Worm (Caenorhabditis elegans) whole organism, young adult: ENCODE results near the gene C45G9.15.

Source experiments
- B0261.1 ChIP-seq: sonication (generic microtip); optimal IDR thresholded peaks from 2 replicates; lab custom pipeline; 2016; ENCODE audit warnings: mild to moderate bottlenecking, missing genetic modification characterization, moderate library complexity, missing compliant biosample characterization
- F22D6.2 ChIP-seq: sonication (generic microtip); optimal IDR thresholded peaks from 2 replicates; lab custom pipeline; 2016; ENCODE audit warnings: mild to moderate bottlenecking, missing genetic modification characterization, missing compliant biosample characterization
- F57A8.1 ChIP-seq: fragments of 200-800 bp; sonication (Bioruptor generic); optimal IDR thresholded peaks from 2 replicates; lab custom pipeline; 2018; ENCODE audit warnings: mild to moderate bottlenecking, missing genetic modification characterization, moderate library complexity, missing compliant biosample characterization
- Y53F4B.3 ChIP-seq: fragments of 200-800 bp; sonication (Bioruptor generic); IDR thresholded peaks from 2 replicates; pipeline ENCODE4 v1.3.6; 2022; ENCODE audit warnings: missing genetic modification reagents, missing genetic modification characterization, missing compliant biosample characterization
- Y56A3A.18 ChIP-seq: fragments of 200-800 bp; sonication (Bioruptor generic); IDR thresholded peaks from 2 replicates; pipeline ENCODE4 v1.3.6; 2022; ENCODE audit warnings: missing genetic modification reagents, missing genetic modification characterization, missing compliant biosample characterization
- Y67H2A.10 ChIP-seq: fragments of 200-800 bp; sonication (Bioruptor generic); conservative IDR thresholded peaks from 2 replicates; pipeline ENCODE4 v1.3.6; 2022; ENCODE audit warnings: missing genetic modification reagents, missing genetic modification characterization, missing compliant biosample characterization
- Y95B8A.8 ChIP-seq: fragments of 200-800 bp; sonication (Bioruptor generic); IDR thresholded peaks from 2 replicates; pipeline ENCODE4 v1.3.6; 2022; ENCODE audit warnings: missing genetic modification reagents, missing genetic modification characterization, missing compliant biosample characterization
- aptf-2 ChIP-seq: fragments of 200-800 bp; sonication (Bioruptor generic); conservative IDR thresholded peaks from 2 replicates; pipeline ENCODE4 v1.3.6; 2022; ENCODE audit warnings: missing genetic modification reagents, missing genetic modification characterization, missing compliant biosample characterization
- aptf-3 ChIP-seq: fragments of 200-800 bp; sonication (Bioruptor generic); IDR thresholded peaks from 2 replicates; pipeline ENCODE4 v1.3.6; 2022; ENCODE audit warnings: missing genetic modification characterization, missing compliant biosample characterization
- attf-6 ChIP-seq: fragments of 200-800 bp; sonication (Bioruptor generic); IDR thresholded peaks from 2 replicates; pipeline ENCODE4 v1.3.6; 2022; ENCODE audit warnings: missing genetic modification reagents, missing genetic modification characterization, missing compliant biosample characterization
- cebp-2 ChIP-seq: fragments of 200-800 bp; sonication (Bioruptor generic); IDR thresholded peaks from 2 replicates; pipeline ENCODE4 v1.3.6; 2022; ENCODE audit warnings: missing genetic modification characterization, missing compliant biosample characterization
- ceh-27 ChIP-seq: fragments of 200-800 bp; sonication (Bioruptor generic); optimal IDR thresholded peaks from 2 replicates; lab custom pipeline; 2018; ENCODE audit warnings: mild to moderate bottlenecking, missing genetic modification characterization, moderate library complexity, missing compliant biosample characterization
- ceh-79 ChIP-seq: sonication (generic microtip); optimal IDR thresholded peaks from 2 replicates; lab custom pipeline; 2017; ENCODE audit warnings: mild to moderate bottlenecking, missing genetic modification characterization, missing compliant biosample characterization
- chd-7 ChIP-seq: sonication (generic microtip); optimal IDR thresholded peaks from 2 replicates; lab custom pipeline; 2016; ENCODE audit warnings: mild to moderate bottlenecking, missing genetic modification characterization, moderate library complexity, missing compliant biosample characterization
- efl-1 ChIP-seq: fragments of 150-350 bp; optimal IDR thresholded peaks from 2 replicates; lab custom pipeline; 2014; ENCODE audit warnings: missing biosample characterization, missing genetic modification reagents, missing genetic modification characterization
- egl-18 ChIP-seq: fragments of 200-800 bp; sonication (Bioruptor generic); IDR thresholded peaks from 2 replicates; pipeline ENCODE4 v1.3.6; 2022; ENCODE audit warnings: missing genetic modification reagents, missing genetic modification characterization, missing compliant biosample characterization
- ekl-4 ChIP-seq: fragments of 200-800 bp; sonication (Bioruptor generic); IDR thresholded peaks from 2 replicates; pipeline ENCODE4 v1.3.6; 2022; ENCODE audit warnings: missing genetic modification reagents, missing genetic modification characterization, missing compliant biosample characterization
- fkh-3 ChIP-seq: sonication (generic microtip); optimal IDR thresholded peaks from 2 replicates; lab custom pipeline; 2016; ENCODE audit warnings: mild to moderate bottlenecking, missing genetic modification characterization, missing compliant biosample characterization
- hlh-26 ChIP-seq: fragments of 200-800 bp; sonication (Bioruptor generic); conservative IDR thresholded peaks from 2 replicates; pipeline ENCODE4 v1.3.6; 2022; ENCODE audit warnings: missing genetic modification reagents, missing genetic modification characterization, missing compliant biosample characterization
- hmg-1.2 ChIP-seq: fragments of 200-800 bp; sonication (Bioruptor generic); IDR thresholded peaks from 2 replicates; pipeline ENCODE4 v1.3.6; 2022; ENCODE audit warnings: missing genetic modification reagents, missing genetic modification characterization, missing compliant biosample characterization
- lag-1 ChIP-seq: fragments of 200-800 bp; sonication (Bioruptor generic); IDR thresholded peaks from 2 replicates; pipeline ENCODE4 v1.3.6; 2022; ENCODE audit warnings: missing genetic modification reagents, missing genetic modification characterization, missing compliant biosample characterization
- let-526 ChIP-seq: fragments of 200-800 bp; sonication (Bioruptor generic); IDR thresholded peaks from 2 replicates; pipeline ENCODE4 v1.3.6; 2022; ENCODE audit warnings: missing genetic modification reagents, missing genetic modification characterization, missing compliant biosample characterization
- lin-26 ChIP-seq: fragments of 200-800 bp; sonication (Bioruptor generic); IDR thresholded peaks from 2 replicates; pipeline ENCODE4 v1.3.6; 2022; ENCODE audit warnings: missing genetic modification reagents, missing genetic modification characterization, missing compliant biosample characterization
- lin-35 ChIP-seq, 3 experiments: fragments of 150-350 bp in 2 of 3; sonication (generic microtip) in 1 of 3; optimal IDR thresholded peaks; 2 replicates each; lab custom pipeline; 2014 to 2018; ENCODE audit warnings: missing biosample characterization in 3 of 3, missing genetic modification characterization in 3 of 3, missing genetic modification reagents in 3 of 3
- lsl-1 ChIP-seq: fragments of 200-800 bp; sonication (Bioruptor generic); optimal IDR thresholded peaks from 2 replicates; lab custom pipeline; 2018; ENCODE audit warnings: mild to moderate bottlenecking, missing genetic modification characterization, moderate library complexity, missing compliant biosample characterization
- lsy-27 ChIP-seq: sonication (generic microtip); optimal IDR thresholded peaks from 2 replicates; lab custom pipeline; 2017; ENCODE audit warnings: missing genetic modification characterization, mild to moderate bottlenecking, missing compliant biosample characterization, antibody characterized with exemption, missing genotype, borderline replicate concordance; ENCODE audit not compliant: insufficient read depth
- madf-10 ChIP-seq: sonication (generic microtip); optimal IDR thresholded peaks from 2 replicates; lab custom pipeline; 2016; ENCODE audit warnings: mild to moderate bottlenecking, missing genetic modification characterization, missing compliant biosample characterization
- mcd-1 ChIP-seq: fragments of 200-800 bp; sonication (Bioruptor generic); IDR thresholded peaks from 2 replicates; pipeline ENCODE4 v1.3.6; 2022; ENCODE audit warnings: missing genetic modification reagents, missing genetic modification characterization, missing compliant biosample characterization
- nhr-120 ChIP-seq: fragments of 200-800 bp; sonication (Bioruptor generic); IDR thresholded peaks from 2 replicates; pipeline ENCODE4 v1.3.6; 2022; ENCODE audit warnings: missing genetic modification characterization, missing compliant biosample characterization
- nhr-80 ChIP-seq: sonication (generic microtip); optimal IDR thresholded peaks from 2 replicates; lab custom pipeline; 2016; ENCODE audit warnings: missing genetic modification characterization, missing compliant biosample characterization
- rcor-1 ChIP-seq: fragments of 200-800 bp; sonication (Bioruptor generic); IDR thresholded peaks from 2 replicates; pipeline ENCODE4 v1.3.6; 2022; ENCODE audit warnings: missing genetic modification reagents, missing genetic modification characterization, missing compliant biosample characterization
- rec-8 ChIP-seq, 2 experiments: sonication (generic microtip); optimal IDR thresholded peaks; 2 replicates each; lab custom pipeline; 2016; ENCODE audit warnings: mild to moderate bottlenecking in 2 of 2, missing genetic modification characterization in 2 of 2, missing genetic modification reagents in 2 of 2, missing genotype in 2 of 2, missing biosample characterization in 1 of 2, missing compliant biosample characterization in 1 of 2, moderate library complexity in 1 of 2
- repo-1 ChIP-seq: sonication (generic microtip); optimal IDR thresholded peaks from 2 replicates; lab custom pipeline; 2017; ENCODE audit warnings: mild to moderate bottlenecking, missing genetic modification characterization, missing compliant biosample characterization
- snpc-3.4 ChIP-seq: sonication (generic microtip); optimal IDR thresholded peaks from 2 replicates; lab custom pipeline; 2017; ENCODE audit warnings: missing genetic modification characterization, mild to moderate bottlenecking, missing compliant biosample characterization, antibody characterized with exemption, moderate library complexity, missing genotype, missing genetic modification reagents
- somi-1 ChIP-seq: fragments of 200-800 bp; sonication (Bioruptor generic); optimal IDR thresholded peaks from 2 replicates; lab custom pipeline; 2018; ENCODE audit warnings: mild to moderate bottlenecking, missing genetic modification characterization, missing compliant biosample characterization
- sptf-2 ChIP-seq: fragments of 200-800 bp; sonication (Bioruptor generic); optimal IDR thresholded peaks from 2 replicates; lab custom pipeline; 2018; ENCODE audit warnings: mild to moderate bottlenecking, missing genetic modification characterization, missing compliant biosample characterization
- xnd-1 ChIP-seq: sonication (generic microtip); optimal IDR thresholded peaks from 2 replicates; lab custom pipeline; 2016; ENCODE audit warnings: missing genotype, missing genetic modification reagents, missing genetic modification characterization, missing compliant biosample characterization
- ztf-25 ChIP-seq: fragments of 200-800 bp; sonication (Bioruptor generic); IDR thresholded peaks from 2 replicates; pipeline ENCODE4 v1.3.6; 2022; ENCODE audit warnings: missing genetic modification reagents, missing genetic modification characterization, missing compliant biosample characterization

C45G9.15 gene

DNA sequence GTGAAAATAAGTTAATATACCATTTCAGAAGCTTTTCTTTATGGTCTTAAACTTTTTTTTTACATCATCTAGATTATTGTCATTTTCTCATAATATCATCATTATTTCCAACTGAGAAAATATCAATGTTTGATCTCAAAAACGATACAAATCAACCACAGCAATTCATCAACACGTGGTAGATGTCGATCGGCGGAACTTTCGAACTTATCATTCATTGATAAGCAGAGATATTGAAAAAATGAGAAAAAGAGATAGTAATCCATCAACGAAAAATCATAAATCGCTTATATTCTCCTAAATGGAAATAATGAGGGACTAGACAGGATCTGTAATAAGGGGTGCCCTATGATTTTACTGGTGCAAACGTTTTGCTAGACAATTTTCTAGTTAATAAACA is 44.9 kb upstream of the C45G9.15 start:
- TF ChIP-seq mcd-1 (GFP tag; lab: Robert Waterston, UW), result no peak
- no peak for TF ChIP-seq aptf-2 (GFP tag; lab: Robert Waterston, UW)
- TF ChIP-seq Y95B8A.8 (GFP tag; lab: Robert Waterston, UW), result no peak
- TF ChIP-seq attf-6, result no peak
- no peak for TF ChIP-seq nhr-120 (GFP tag; lab: Robert Waterston, UW)
- TF ChIP-seq aptf-3 (GFP tag; lab: Robert Waterston, UW), result no peak
- no peak for TF ChIP-seq xnd-1 (tag; lab: Kevin White, UChicago)
- TF ChIP-seq lin-26, result no peak
- TF ChIP-seq ceh-27, result no peak
- TF ChIP-seq let-526 (GFP tag; lab: Robert Waterston, UW), result no peak
- no peak for TF ChIP-seq hmg-1.2 (GFP tag; lab: Robert Waterston, UW)
- no peak for TF ChIP-seq lag-1 (GFP tag; lab: Robert Waterston, UW)
- TF ChIP-seq, all 124 proteins: peak for 0

ce11 chrIII:5094506-5094905 is 42.7 kb upstream of the C45G9.15 start, which contains the start of gene F54D8.10:
Gene F54D8.10 (plus strand): TSS chrIII:5094806.
- no peak for TF ChIP-seq xnd-1 (tag; lab: Kevin White, UChicago)
- TF ChIP-seq madf-10, result no peak
- no peak for TF ChIP-seq rcor-1 (GFP tag; lab: Robert Waterston, UW)
- TF ChIP-seq lin-26, result no peak
- no peak for TF ChIP-seq ceh-79
- TF ChIP-seq Y56A3A.18 (GFP tag; lab: Robert Waterston, UW), result no peak
- TF ChIP-seq mcd-1 (GFP tag; lab: Robert Waterston, UW), result no peak
- no peak for TF ChIP-seq fkh-3 (tag; lab: Kevin White, UChicago)
- TF ChIP-seq somi-1 (GFP tag; lab: Kevin White, UChicago), result no peak
- TF ChIP-seq B0261.1 (tag; lab: Kevin White, UChicago), result no peak
- no peak for TF ChIP-seq sptf-2 (GFP tag; lab: Kevin White, UChicago)
- TF ChIP-seq snpc-3.4 (tag; lab: Kevin White, UChicago), result no peak
- no peak for TF ChIP-seq Y53F4B.3
- no peak for TF ChIP-seq cebp-2 (GFP tag; lab: Robert Waterston, UW)
- no peak for TF ChIP-seq efl-1 (GFP tag; lab: Kevin White, UChicago)
- TF ChIP-seq lsy-27, result no peak
- no peak for TF ChIP-seq F57A8.1

- TF ChIP-seq repo-1 (no peak), lsl-1 (GFP tag; lab: Kevin White, UChicago) (no peak), let-526 (GFP tag; lab: Robert Waterston, UW) (no peak), nhr-80 (no peak), lin-26 (no peak), hlh-26 (no peak), lin-35 (GFP tag; optimal IDR thresholded peaks at IDR 0.05; lab: Kevin White, UChicago) (no peak), ztf-25 (no peak), madf-10 (no peak), egl-18 (GFP tag; lab: Robert Waterston, UW) (no peak), Y67H2A.10 (GFP tag; lab: Robert Waterston, UW) (no peak), Y53F4B.3 (no peak), chd-7 (no peak), rec-8 (tag; optimal IDR thresholded peaks at IDR 0.05; lab: Kevin White, UChicago) (no peak), ekl-4 (no peak), F22D6.2 (tag; lab: Kevin White, UChicago) (no peak)
These were observed 40.5 kb upstream of the C45G9.15 start for ce11 chrIII:5092345-5092744.
